Fruit fly (Drosophila melanogaster) whole organism, embryonic: Measurements from ENCODE around the gene asl.

Experiments used
- BtbVII ChIP-seq: fragments of 200-800 bp; sonication (Bioruptor generic); optimal IDR thresholded peaks from 3 replicates; lab custom pipeline; 2017; ENCODE audit warnings: missing biosample characterization, mild to moderate bottlenecking, missing genetic modification characterization
- CG10147 ChIP-seq: fragments of 200-800 bp; sonication (Bioruptor generic); optimal IDR thresholded peaks from 2 replicates; lab custom pipeline; 2019; ENCODE audit warnings: missing biosample characterization, mild to moderate bottlenecking, missing genetic modification characterization, moderate library complexity
- CG10267 ChIP-seq: fragments of 200-800 bp; sonication (Bioruptor generic); optimal IDR thresholded peaks from 2 replicates; lab custom pipeline; 2018; ENCODE audit warnings: missing biosample characterization, mild to moderate bottlenecking, missing genetic modification characterization, moderate library complexity
- CG10274 ChIP-seq: fragments of 200-800 bp; sonication (Bioruptor generic); optimal IDR thresholded peaks from 3 replicates; lab custom pipeline; 2017; ENCODE audit warnings: missing biosample characterization, mild to moderate bottlenecking, missing genetic modification characterization
- CG11085 ChIP-seq: fragments of 200-800 bp; sonication (Bioruptor generic); IDR thresholded peaks from 2 replicates; pipeline ENCODE4 v1.3.6; 2022; ENCODE audit warnings: missing biosample characterization, missing genetic modification characterization
- CG11560 ChIP-seq: fragments of 200-800 bp; sonication (Bioruptor generic); IDR thresholded peaks from 3 replicates; pipeline ENCODE4 v1.3.6; 2022; ENCODE audit warnings: missing biosample characterization, missing genetic modification characterization
- CG11696 ChIP-seq: fragments of 200-800 bp; sonication (Bioruptor generic); IDR thresholded peaks from 2 replicates; pipeline ENCODE4 v1.3.6; 2022; ENCODE audit warnings: missing biosample characterization, missing genetic modification characterization
- CG12071 ChIP-seq: fragments of 200-800 bp; sonication (Bioruptor generic); optimal IDR thresholded peaks from 3 replicates; lab custom pipeline; 2018; ENCODE audit warnings: missing biosample characterization, mild to moderate bottlenecking, missing genetic modification characterization
- CG14710 ChIP-seq: fragments of 200-800 bp; sonication (Bioruptor generic); optimal IDR thresholded peaks from 3 replicates; lab custom pipeline; 2019; ENCODE audit warnings: missing biosample characterization, mild to moderate bottlenecking, missing genetic modification characterization, moderate library complexity
- CG14965 ChIP-seq: fragments of 200-800 bp; sonication (Bioruptor generic); optimal IDR thresholded peaks from 2 replicates; lab custom pipeline; 2016; ENCODE audit warnings: missing biosample characterization, missing genetic modification characterization, borderline replicate concordance
- CG17361 ChIP-seq: fragments of 200-800 bp; sonication (Bioruptor generic); IDR thresholded peaks from 3 replicates; pipeline ENCODE4 v1.3.6; 2022; ENCODE audit warnings: missing biosample characterization, missing genetic modification characterization
- CG17912 ChIP-seq: fragments of 200-800 bp; sonication (Bioruptor generic); optimal IDR thresholded peaks from 2 replicates; lab custom pipeline; 2018; ENCODE audit warnings: missing biosample characterization, mild to moderate bottlenecking, missing genetic modification characterization
- CG3281 ChIP-seq: fragments of 200-800 bp; sonication (Bioruptor generic); optimal IDR thresholded peaks from 3 replicates; lab custom pipeline; 2017; ENCODE audit warnings: missing biosample characterization, mild to moderate bottlenecking, missing genetic modification characterization
- CG34422 ChIP-seq: fragments of 200-800 bp; sonication (Bioruptor generic); IDR thresholded peaks from 3 replicates; pipeline ENCODE4 v1.3.6; 2022; ENCODE audit warnings: missing biosample characterization, missing genetic modification characterization
- CG3838 ChIP-seq: fragments of 200-800 bp; sonication (Bioruptor generic); optimal IDR thresholded peaks from 3 replicates; lab custom pipeline; 2016; ENCODE audit warnings: missing biosample characterization, missing genetic modification characterization
- CG4282 ChIP-seq: fragments of 200-800 bp; sonication (Bioruptor generic); optimal IDR thresholded peaks from 2 replicates; lab custom pipeline; 2016; ENCODE audit warnings: missing biosample characterization, missing genetic modification characterization
- CG4617 ChIP-seq: fragments of 200-800 bp; sonication (Bioruptor generic); optimal IDR thresholded peaks from 3 replicates; lab custom pipeline; 2016; ENCODE audit warnings: missing biosample characterization, missing genetic modification characterization, borderline replicate concordance
- CG5180 ChIP-seq: fragments of 200-800 bp; sonication (Bioruptor generic); optimal IDR thresholded peaks from 3 replicates; lab custom pipeline; 2017; ENCODE audit warnings: missing biosample characterization, missing genetic modification characterization, mild to moderate bottlenecking, moderate library complexity, missing genetic modification reagents
- CG7987 ChIP-seq: fragments of 200-800 bp; sonication (Bioruptor generic); optimal IDR thresholded peaks from 2 replicates; lab custom pipeline; 2018; ENCODE audit warnings: missing biosample characterization, mild to moderate bottlenecking, missing genetic modification characterization, moderate library complexity
- CG8281 ChIP-seq: fragments of 200-800 bp; sonication (Bioruptor generic); optimal IDR thresholded peaks from 2 replicates; lab custom pipeline; 2018; ENCODE audit warnings: missing biosample characterization, mild to moderate bottlenecking, missing genetic modification characterization, moderate library complexity
- CG9437 ChIP-seq: fragments of 200-800 bp; sonication (Bioruptor generic); optimal IDR thresholded peaks from 2 replicates; lab custom pipeline; 2018; ENCODE audit warnings: missing biosample characterization, mild to moderate bottlenecking, missing genetic modification characterization
- CTCF ChIP-seq: fragments of 200-800 bp; sonication (Bioruptor generic); optimal IDR thresholded peaks from 2 replicates; lab custom pipeline; 2017; ENCODE audit warnings: missing biosample characterization, mild to moderate bottlenecking, missing genetic modification characterization, moderate library complexity
- D ChIP-seq, 2 experiments: fragments of 200-800 bp in 1 of 2; fragments of >200 bp in 1 of 2; sonication (Bioruptor generic) in 1 of 2; optimal IDR thresholded peaks; 2 replicates in 1 of 2; 3 replicates in 1 of 2; lab custom pipeline; 2017; ENCODE audit warnings: mild to moderate bottlenecking in 1 of 2, missing biosample characterization in 1 of 2, missing genetic modification characterization in 1 of 2, missing genetic modification reagents in 1 of 2
- D19B ChIP-seq: fragments of 200-800 bp; sonication (Bioruptor generic); optimal IDR thresholded peaks from 2 replicates; lab custom pipeline; 2017; ENCODE audit warnings: missing biosample characterization, mild to moderate bottlenecking, missing genetic modification characterization
- Dfd ChIP-seq, 2 experiments: fragments of >200 bp; optimal IDR thresholded peaks; 2 replicates each; lab custom pipeline; 2017; ENCODE audit warnings: missing biosample characterization in 2 of 2, missing genetic modification characterization in 2 of 2
- Dip3 ChIP-seq: fragments of 200-800 bp; sonication (Bioruptor generic); optimal IDR thresholded peaks from 3 replicates; lab custom pipeline; 2016; ENCODE audit warnings: missing biosample characterization, missing genetic modification characterization
- Doc3 ChIP-seq: fragments of 200-800 bp; sonication (Bioruptor generic); IDR thresholded peaks from 3 replicates; pipeline ENCODE4 v1.3.6; 2022; ENCODE audit warnings: missing biosample characterization, missing genetic modification characterization; ENCODE audit not compliant: partially characterized antibody
- Elba2 ChIP-seq: fragments of 200-800 bp; sonication (Bioruptor generic); optimal IDR thresholded peaks from 3 replicates; lab custom pipeline; 2016; ENCODE audit warnings: missing biosample characterization, missing genetic modification characterization
- Ets97D ChIP-seq: fragments of 200-800 bp; sonication (Bioruptor generic); optimal IDR thresholded peaks from 3 replicates; lab custom pipeline; 2016; ENCODE audit warnings: missing biosample characterization, missing genetic modification characterization
- Fer2 ChIP-seq: fragments of 200-800 bp; sonication (Bioruptor generic); optimal IDR thresholded peaks from 2 replicates; lab custom pipeline; 2018; ENCODE audit warnings: missing biosample characterization, mild to moderate bottlenecking, missing genetic modification characterization, moderate library complexity
- MBD-R2 ChIP-seq: fragments of 200-800 bp; sonication (Bioruptor generic); IDR thresholded peaks from 2 replicates; pipeline ENCODE4 v1.3.6; 2022; ENCODE audit warnings: missing biosample characterization, missing genetic modification characterization
- Med ChIP-seq: fragments of 200-800 bp; sonication (Bioruptor generic); peaks from one replicate; lab custom pipeline; 2016; ENCODE audit warnings: missing biosample characterization, missing genetic modification characterization, mild to moderate bottlenecking, inconsistent platforms, moderate library complexity
- Neu2 ChIP-seq: fragments of 200-800 bp; sonication (Bioruptor generic); optimal IDR thresholded peaks from 3 replicates; lab custom pipeline; 2016; ENCODE audit warnings: missing biosample characterization, missing genetic modification characterization, borderline replicate concordance
- ac ChIP-seq: fragments of 200-800 bp; sonication (Bioruptor generic); optimal IDR thresholded peaks from 3 replicates; lab custom pipeline; 2017; ENCODE audit warnings: missing biosample characterization, mild to moderate bottlenecking, missing genetic modification characterization
- bbx ChIP-seq: fragments of 200-800 bp; sonication (Bioruptor generic); IDR thresholded peaks from 2 replicates; pipeline ENCODE4 v1.3.6; 2022; ENCODE audit warnings: missing biosample characterization, missing genetic modification characterization; ENCODE audit not compliant: partially characterized antibody
- cas ChIP-seq: fragments of 200-800 bp; sonication (Bioruptor generic); IDR thresholded peaks from 2 replicates; pipeline ENCODE4 v1.3.6; 2022; ENCODE audit warnings: missing biosample characterization, missing genetic modification characterization
- chif ChIP-seq, 2 experiments: fragments of 200-800 bp; sonication (Bioruptor generic); optimal IDR thresholded peaks; 3 replicates each; lab custom pipeline; 2016; ENCODE audit warnings: missing biosample characterization in 2 of 2, missing genetic modification characterization in 2 of 2
- ci ChIP-seq: fragments of 200-800 bp; sonication (Bioruptor generic); IDR thresholded peaks from 3 replicates; pipeline ENCODE4 v1.3.6; 2022; ENCODE audit warnings: missing biosample characterization, missing genetic modification characterization
- dati ChIP-seq: fragments of 200-800 bp; sonication (Bioruptor generic); IDR thresholded peaks from 2 replicates; pipeline ENCODE4 v1.3.6; 2022; ENCODE audit warnings: missing biosample characterization, missing genetic modification characterization
- dmrt99B ChIP-seq: fragments of 200-800 bp; sonication (Bioruptor generic); optimal IDR thresholded peaks from 2 replicates; lab custom pipeline; 2018; ENCODE audit warnings: missing biosample characterization, mild to moderate bottlenecking, missing genetic modification characterization, moderate library complexity
- dysf ChIP-seq: fragments of 200-800 bp; sonication (Bioruptor generic); IDR thresholded peaks from 3 replicates; pipeline ENCODE4 v1.3.6; 2022; ENCODE audit warnings: missing biosample characterization, missing genetic modification characterization
- gsb ChIP-seq: fragments of 200-800 bp; sonication (Bioruptor generic); IDR thresholded peaks from 2 replicates; pipeline ENCODE4 v1.3.6; 2022; ENCODE audit warnings: missing biosample characterization, missing genetic modification characterization
- her ChIP-seq: fragments of 200-800 bp; sonication (Bioruptor generic); optimal IDR thresholded peaks from 2 replicates; lab custom pipeline; 2016; ENCODE audit warnings: missing biosample characterization, missing genetic modification characterization
- insv ChIP-seq, 2 experiments: fragments of 200-800 bp; sonication (Bioruptor generic); optimal IDR thresholded peaks; 3 replicates each; lab custom pipeline; 2016 to 2018; ENCODE audit warnings: missing biosample characterization in 2 of 2, missing genetic modification characterization in 2 of 2
- knrl ChIP-seq: fragments of 200-800 bp; sonication (Bioruptor generic); IDR thresholded peaks from 3 replicates; pipeline ENCODE4 v1.3.6; 2022; ENCODE audit warnings: missing biosample characterization, missing genetic modification characterization; ENCODE audit not compliant: partially characterized antibody
- oc ChIP-seq: fragments of 200-800 bp; sonication (Bioruptor generic); optimal IDR thresholded peaks from 2 replicates; lab custom pipeline; 2018; ENCODE audit warnings: missing biosample characterization, mild to moderate bottlenecking, missing genetic modification characterization, moderate library complexity
- onecut ChIP-seq: fragments of 200-800 bp; sonication (Bioruptor generic); IDR thresholded peaks from 2 replicates; pipeline ENCODE4 v1.3.6; 2022; ENCODE audit warnings: missing biosample characterization, missing genetic modification characterization
- tna ChIP-seq: fragments of 200-800 bp; sonication (Bioruptor generic); IDR thresholded peaks from 2 replicates; pipeline ENCODE4 v1.3.6; 2022; ENCODE audit warnings: missing biosample characterization, missing genetic modification characterization; ENCODE audit not compliant: partially characterized antibody
- toy ChIP-seq: fragments of 200-800 bp; sonication (Bioruptor generic); IDR thresholded peaks from 2 replicates; pipeline ENCODE4 v1.3.6; 2022; ENCODE audit warnings: missing biosample characterization, missing genetic modification characterization

Gene asl

DNA sequence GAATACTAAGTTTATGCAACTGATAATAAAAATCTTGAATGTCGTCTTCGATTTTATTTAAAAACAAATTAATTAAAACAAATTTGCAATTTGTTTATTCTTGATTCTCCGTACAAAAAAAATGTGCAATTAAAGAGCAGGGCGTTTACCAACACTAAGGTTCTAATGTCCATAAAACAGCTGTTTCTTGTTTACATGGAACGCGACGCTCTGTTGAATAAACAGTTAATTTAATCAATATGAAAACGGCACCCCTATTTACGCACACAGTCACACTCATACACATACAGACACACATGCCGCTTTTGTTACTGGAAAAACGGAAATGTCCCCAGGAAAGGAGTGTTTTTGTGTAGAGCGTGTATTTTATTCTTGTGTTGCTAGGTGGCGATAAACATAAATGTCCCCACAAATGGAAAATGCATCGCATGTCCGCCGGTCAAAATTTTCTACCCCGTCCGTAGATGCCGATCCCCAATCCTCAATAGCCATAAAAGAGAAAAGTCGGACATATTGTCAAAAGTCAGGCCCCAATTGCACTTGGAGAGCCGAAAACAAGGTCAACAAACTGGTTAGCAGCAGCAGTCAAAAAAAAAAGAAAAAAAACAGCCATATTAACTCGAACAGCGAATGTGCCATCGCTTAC lies 16.8 kb upstream of the asl start (continued):
- TF ChIP-seq CG14965 (GFP tag; lab: Kevin White, UChicago) (peak; percentile 45), Ets97D (GFP tag; lab: Kevin White, UChicago) (peak; percentile 63), CG11696 (GFP tag; lab: Robert Waterston, UW) (no peak), Med (GFP tag; lab: Kevin White, UChicago) (peak; percentile 96), dmrt99B (tag; lab: Kevin White, UChicago) (peak; percentile 73), CG5180 (GFP tag; lab: Kevin White, UChicago) (peak; percentile 60), CG7987 (GFP tag; lab: Kevin White, UChicago) (peak; percentile 90), CG3838 (peak; percentile 64), knrl (GFP tag; lab: Robert Waterston, UW) (no peak), MBD-R2 (GFP tag; lab: Robert Waterston, UW) (no peak), CG3281 (GFP tag; lab: Kevin White, UChicago) (peak; percentile 78), Dip3 (no peak), Dfd (GFP tag; optimal IDR thresholded peaks at IDR 0.05; lab: Kevin White, UChicago) (no peak), CG11560 (tag; lab: Robert Waterston, UW) (no peak), dati (no peak), oc (peak; percentile 76), CG4617 (GFP tag; lab: Kevin White, UChicago) (peak; percentile 45), CG12071 (GFP tag; lab: Kevin White, UChicago) (peak; percentile 86), cas (GFP tag; lab: Robert Waterston, UW) (no peak), D (optimal IDR thresholded peaks at IDR 0.05; lab: Kevin White, UChicago) (no peak), D (GFP tag; optimal IDR thresholded peaks at IDR 0.05; lab: Kevin White, UChicago) (peak; percentile 85), tna (GFP tag; lab: Robert Waterston, UW) (no peak), bbx (GFP tag; lab: Robert Waterston, UW) (no peak), Fer2 (tag; lab: Kevin White, UChicago) (peak; percentile 39), Doc3 (GFP tag; lab: Robert Waterston, UW) (no peak), BtbVII (GFP tag; lab: Kevin White, UChicago) (peak; percentile 82), ci (GFP tag; lab: Robert Waterston, UW) (no peak), gsb (GFP tag; lab: Robert Waterston, UW) (no peak), dysf (GFP tag; lab: Robert Waterston, UW) (no peak), CTCF (GFP tag; lab: Kevin White, UChicago) (peak; percentile 45), CG17361 (GFP tag; lab: Robert Waterston, UW) (no peak), onecut (GFP tag; lab: Robert Waterston, UW) (peak; percentile 97), CG17912 (GFP tag; lab: Kevin White, UChicago) (peak; percentile 83), Elba2 (GFP tag; lab: Kevin White, UChicago) (no peak), CG10147 (GFP tag; lab: Kevin White, UChicago) (peak; percentile 65), toy (GFP tag; lab: Robert Waterston, UW) (no peak), CG8281 (tag; lab: Kevin White, UChicago) (peak; percentile 64), CG10267 (tag; lab: Kevin White, UChicago) (peak; percentile 97), CG14710 (peak; percentile 79), CG9437 (GFP tag; lab: Kevin White, UChicago) (peak; percentile 37), insv (GFP tag; optimal IDR thresholded peaks at IDR 0.05; lab: Kevin White, UChicago) (peak in 1 of 2 experiments; percentile 82), her (GFP tag; lab: Kevin White, UChicago) (peak; percentile 72), Neu2 (GFP tag; lab: Kevin White, UChicago) (no peak), D19B (GFP tag; lab: Kevin White, UChicago) (no peak), chif (GFP tag; optimal IDR thresholded peaks at IDR 0.05; lab: Kevin White, UChicago) (peak; percentile 64 to 67), CG11085 (no peak), CG34422 (GFP tag; lab: Robert Waterston, UW) (no peak), CG4282 (peak; percentile 22), ac (GFP tag; lab: Kevin White, UChicago) (peak; percentile 88), CG10274 (GFP tag; lab: Kevin White, UChicago) (peak; percentile 11)
